Worm (Caenorhabditis elegans) whole organism, early embryonic: ENCODE measurements around the gene K08D8.5.

Source experiments
- B0310.2 ChIP-seq: sonication (generic microtip); optimal IDR thresholded peaks from 2 replicates; lab custom pipeline; 2016; ENCODE audit warnings: mild to moderate bottlenecking, missing genetic modification characterization, missing compliant biosample characterization
- ama-1 ChIP-seq: fragments of 150-350 bp; optimal IDR thresholded peaks from 2 replicates; lab custom pipeline; 2014
- hnd-1 ChIP-seq: sonication (generic microtip); optimal IDR thresholded peaks from 2 replicates; lab custom pipeline; 2016; ENCODE audit warnings: missing genetic modification characterization, missing compliant biosample characterization

ce11 chrIV:12898823-12899222 lies 13.1 kb downstream of the K08D8.5 start:
- TF ChIP-seq B0310.2 (tag; lab: Kevin White, UChicago): no peak
- TF ChIP-seq ama-1: no peak
- TF ChIP-seq hnd-1: no peak
